Fruit fly (Drosophila melanogaster) whole organism, embryonic: ENCODE measurements around the gene CG31875.

ENCODE experiments used
- Atf-2 ChIP-seq: fragments of 200-800 bp; sonication (Bioruptor generic); optimal IDR thresholded peaks from 2 replicates; lab custom pipeline; 2016; ENCODE audit warnings: missing biosample characterization, missing genetic modification characterization
- BEAF-32 ChIP-seq: fragments of 200-800 bp; sonication (Bioruptor generic); optimal IDR thresholded peaks from 3 replicates; lab custom pipeline; 2017; ENCODE audit warnings: missing biosample characterization, missing genetic modification characterization, mild to moderate bottlenecking, moderate library complexity, missing genetic modification reagents
- CG10543 ChIP-seq: fragments of 200-800 bp; sonication (Bioruptor generic); optimal IDR thresholded peaks from 3 replicates; lab custom pipeline; 2017; ENCODE audit warnings: missing biosample characterization, mild to moderate bottlenecking, missing genetic modification characterization, moderate library complexity
- CG11398 ChIP-seq: fragments of 200-800 bp; sonication (Bioruptor generic); optimal IDR thresholded peaks from 2 replicates; lab custom pipeline; 2016; ENCODE audit warnings: missing biosample characterization, missing genetic modification characterization
- CG1233 ChIP-seq: fragments of 200-800 bp; sonication (Bioruptor generic); optimal IDR thresholded peaks from 4 replicates; lab custom pipeline; 2018; ENCODE audit warnings: missing biosample characterization, mild to moderate bottlenecking, missing genetic modification characterization
- CG14050 ChIP-seq: fragments of 200-800 bp; sonication (Bioruptor generic); IDR thresholded peaks from 3 replicates; pipeline ENCODE4 v1.3.6; 2022; ENCODE audit warnings: missing biosample characterization, missing genetic modification characterization
- CG14965 ChIP-seq: fragments of 200-800 bp; sonication (Bioruptor generic); optimal IDR thresholded peaks from 2 replicates; lab custom pipeline; 2016; ENCODE audit warnings: missing biosample characterization, missing genetic modification characterization, borderline replicate concordance
- CG17912 ChIP-seq: fragments of 200-800 bp; sonication (Bioruptor generic); optimal IDR thresholded peaks from 2 replicates; lab custom pipeline; 2018; ENCODE audit warnings: missing biosample characterization, mild to moderate bottlenecking, missing genetic modification characterization
- CG2199 ChIP-seq: fragments of 200-800 bp; sonication (Bioruptor generic); IDR thresholded peaks from 3 replicates; pipeline ENCODE4 v1.3.6; 2022; ENCODE audit warnings: missing biosample characterization, missing genetic modification characterization
- CG34224 ChIP-seq: fragments of 200-800 bp; sonication (Bioruptor generic); IDR thresholded peaks from 3 replicates; pipeline ENCODE4 v1.3.6; 2022; ENCODE audit warnings: missing biosample characterization, missing genetic modification characterization; ENCODE audit not compliant: partially characterized antibody
- CG3726 ChIP-seq: fragments of 200-800 bp; sonication (Bioruptor generic); IDR thresholded peaks from 3 replicates; pipeline ENCODE4, ENCODE4 v1.3.6; 2022; ENCODE audit warnings: missing biosample characterization, missing genetic modification characterization
- CG4282 ChIP-seq: fragments of 200-800 bp; sonication (Bioruptor generic); optimal IDR thresholded peaks from 2 replicates; lab custom pipeline; 2016; ENCODE audit warnings: missing biosample characterization, missing genetic modification characterization
- CG5245 ChIP-seq: fragments of 200-800 bp; sonication (Bioruptor generic); optimal IDR thresholded peaks from 3 replicates; lab custom pipeline; 2016; ENCODE audit warnings: missing biosample characterization, missing genetic modification characterization
- CG5953 ChIP-seq: fragments of 200-800 bp; sonication (Bioruptor generic); IDR thresholded peaks from 2 replicates; pipeline ENCODE4 v1.3.6; 2022; ENCODE audit warnings: missing biosample characterization, missing genetic modification characterization
- CG6175 ChIP-seq: fragments of 200-800 bp; sonication (Bioruptor generic); IDR thresholded peaks from 3 replicates; pipeline ENCODE4 v1.3.6; 2022; ENCODE audit warnings: missing biosample characterization, missing genetic modification characterization
- CG6791 ChIP-seq: fragments of 200-800 bp; sonication (Bioruptor generic); IDR thresholded peaks from 3 replicates; pipeline ENCODE4 v1.3.6; 2022; ENCODE audit warnings: missing biosample characterization, missing genetic modification characterization; ENCODE audit not compliant: partially characterized antibody
- CG7963 ChIP-seq: fragments of 200-800 bp; sonication (Bioruptor generic); IDR thresholded peaks from 3 replicates; pipeline ENCODE4 v1.3.6; 2022; ENCODE audit warnings: missing biosample characterization, missing genetic modification characterization; ENCODE audit not compliant: partially characterized antibody
- CG8290 ChIP-seq, 3 experiments: fragments of 200-800 bp; sonication (Bioruptor generic); optimal IDR thresholded peaks; 2 replicates each; lab custom pipeline; 2016 to 2019; ENCODE audit warnings: missing biosample characterization in 3 of 3, missing genetic modification characterization in 3 of 3, mild to moderate bottlenecking in 2 of 3, moderate library complexity in 1 of 3
- CrebB ChIP-seq: fragments of 200-800 bp; sonication (Bioruptor generic); optimal IDR thresholded peaks from 3 replicates; lab custom pipeline; 2018; ENCODE audit warnings: missing biosample characterization, mild to moderate bottlenecking, missing genetic modification characterization
- Drgx ChIP-seq: fragments of 200-800 bp; sonication (Bioruptor generic); IDR thresholded peaks from 2 replicates; pipeline ENCODE4 v1.3.6; 2022; ENCODE audit warnings: missing biosample characterization, missing genetic modification characterization
- E2f1 ChIP-seq: fragments of 200-800 bp; sonication (Bioruptor generic); IDR thresholded peaks from 2 replicates; pipeline ENCODE4 v1.3.6; 2022; ENCODE audit warnings: missing biosample characterization, missing genetic modification characterization
- Fer1 ChIP-seq: fragments of 200-800 bp; sonication (Bioruptor generic); optimal IDR thresholded peaks from 2 replicates; lab custom pipeline; 2017; ENCODE audit warnings: missing biosample characterization, mild to moderate bottlenecking, missing genetic modification characterization
- Gsc ChIP-seq: fragments of 200-800 bp; sonication (Bioruptor generic); IDR thresholded peaks from 2 replicates; pipeline ENCODE4 v1.3.6; 2022; ENCODE audit warnings: missing biosample characterization, missing genetic modification characterization
- HLH54F ChIP-seq: fragments of 200-800 bp; sonication (Bioruptor generic); optimal IDR thresholded peaks from 3 replicates; lab custom pipeline; 2016; ENCODE audit warnings: missing biosample characterization, missing genetic modification characterization
- Hr39 ChIP-seq: fragments of >200 bp; optimal IDR thresholded peaks from 2 replicates; lab custom pipeline; 2017
- MBD-R2 ChIP-seq: fragments of 200-800 bp; sonication (Bioruptor generic); IDR thresholded peaks from 2 replicates; pipeline ENCODE4 v1.3.6; 2022; ENCODE audit warnings: missing biosample characterization, missing genetic modification characterization
- Myb ChIP-seq: fragments of 200-800 bp; sonication (Bioruptor generic); optimal IDR thresholded peaks from 2 replicates; lab custom pipeline; 2016; ENCODE audit warnings: missing biosample characterization, missing genetic modification characterization
- NK7.1 ChIP-seq: fragments of 200-800 bp; sonication (Bioruptor generic); optimal IDR thresholded peaks from 3 replicates; lab custom pipeline; 2016; ENCODE audit warnings: missing biosample characterization, missing genetic modification characterization
- Opbp ChIP-seq: fragments of 200-800 bp; sonication (Bioruptor generic); IDR thresholded peaks from 3 replicates; pipeline ENCODE4 v1.3.6; 2022; ENCODE audit warnings: missing biosample characterization, missing genetic modification characterization; ENCODE audit not compliant: partially characterized antibody
- Optix ChIP-seq: fragments of 200-800 bp; sonication (Bioruptor generic); IDR thresholded peaks from 3 replicates; pipeline ENCODE4 v1.3.6; 2022; ENCODE audit warnings: missing biosample characterization, missing genetic modification characterization
- Scr ChIP-seq: fragments of 200-800 bp; sonication (Bioruptor generic); IDR thresholded peaks from 2 replicates; pipeline ENCODE4 v1.3.6; 2022; ENCODE audit warnings: missing biosample characterization, missing genetic modification characterization; ENCODE audit not compliant: partially characterized antibody
- Taf1 ChIP-seq: fragments of 200-800 bp; sonication (Bioruptor generic); IDR thresholded peaks from 2 replicates; pipeline ENCODE4 v1.3.6; 2022; ENCODE audit warnings: missing biosample characterization, missing genetic modification characterization
- abd-A ChIP-seq: fragments of 200-800 bp; sonication (Bioruptor generic); optimal IDR thresholded peaks from 3 replicates; lab custom pipeline; 2019; ENCODE audit warnings: missing biosample characterization, mild to moderate bottlenecking, missing genetic modification characterization, moderate library complexity
- ase ChIP-seq: fragments of 200-800 bp; sonication (Bioruptor generic); IDR thresholded peaks from 3 replicates; pipeline ENCODE4 v1.3.6; 2022; ENCODE audit warnings: missing biosample characterization, missing genetic modification characterization
- crol ChIP-seq: fragments of 200-800 bp; sonication (Bioruptor generic); IDR thresholded peaks from 2 replicates; pipeline ENCODE4 v1.3.6; 2022; ENCODE audit warnings: missing biosample characterization, missing genetic modification characterization
- cwo ChIP-seq: fragments of 200-800 bp; sonication (Bioruptor generic); optimal IDR thresholded peaks from 3 replicates; lab custom pipeline; 2017; ENCODE audit warnings: missing biosample characterization, missing genetic modification characterization, mild to moderate bottlenecking, moderate library complexity, missing genetic modification reagents
- emc ChIP-seq: fragments of 200-800 bp; sonication (Bioruptor generic); optimal IDR thresholded peaks from 2 replicates; lab custom pipeline; 2016; ENCODE audit warnings: missing biosample characterization, missing genetic modification characterization
- fru ChIP-seq: fragments of >200 bp; optimal IDR thresholded peaks from 2 replicates; lab custom pipeline; 2017
- hb ChIP-seq: fragments of 200-800 bp; sonication (Bioruptor generic); IDR thresholded peaks from 3 replicates; pipeline ENCODE4 v1.3.6; 2022; ENCODE audit warnings: missing biosample characterization, missing genetic modification characterization; ENCODE audit not compliant: partially characterized antibody
- inv ChIP-seq: fragments of 200-800 bp; sonication (Bioruptor generic); IDR thresholded peaks from 2 replicates; pipeline ENCODE4 v1.3.6; 2022; ENCODE audit warnings: missing biosample characterization, missing genetic modification characterization; ENCODE audit not compliant: partially characterized antibody
- jumu ChIP-seq: fragments of 200-800 bp; sonication (Bioruptor generic); optimal IDR thresholded peaks from 3 replicates; lab custom pipeline; 2016; ENCODE audit warnings: missing biosample characterization, missing genetic modification characterization
- luna ChIP-seq: fragments of 200-800 bp; sonication (Bioruptor generic); optimal IDR thresholded peaks from 2 replicates; lab custom pipeline; 2016; ENCODE audit warnings: missing biosample characterization, missing genetic modification characterization
- mld ChIP-seq: fragments of 200-800 bp; sonication (Bioruptor generic); IDR thresholded peaks from 3 replicates; pipeline ENCODE4 v1.3.6; 2022; ENCODE audit warnings: missing biosample characterization, missing genetic modification characterization; ENCODE audit not compliant: partially characterized antibody
- pum ChIP-seq: fragments of 200-800 bp; sonication (Bioruptor generic); optimal IDR thresholded peaks from 2 replicates; lab custom pipeline; 2016; ENCODE audit warnings: missing biosample characterization, missing genetic modification characterization
- rib ChIP-seq: fragments of 200-800 bp; sonication (Bioruptor generic); IDR thresholded peaks from 2 replicates; pipeline ENCODE4 v1.3.6; 2022; ENCODE audit warnings: missing biosample characterization, missing genetic modification characterization
- sens ChIP-seq: fragments of 200-800 bp; sonication (Bioruptor generic); peaks from one replicate; lab custom pipeline; 2016; ENCODE audit warnings: missing biosample characterization, missing genetic modification characterization
- seq ChIP-seq: fragments of 200-800 bp; sonication (Bioruptor generic); IDR thresholded peaks from 2 replicates; pipeline ENCODE4 v1.3.6; 2022; ENCODE audit warnings: missing biosample characterization, missing genetic modification characterization
- shn ChIP-seq: fragments of 200-800 bp; sonication (Bioruptor generic); optimal IDR thresholded peaks from 3 replicates; lab custom pipeline; 2016; ENCODE audit warnings: missing biosample characterization, missing genetic modification characterization
- sima ChIP-seq: fragments of 200-800 bp; sonication (Bioruptor generic); optimal IDR thresholded peaks from 2 replicates; lab custom pipeline; 2016; ENCODE audit warnings: missing biosample characterization, missing genetic modification characterization
- tup ChIP-seq: fragments of 200-800 bp; sonication (Bioruptor generic); optimal IDR thresholded peaks from 2 replicates; lab custom pipeline; 2016; ENCODE audit warnings: missing biosample characterization, mild to moderate bottlenecking, missing genetic modification characterization, moderate library complexity

The CG31875 gene

DNA sequence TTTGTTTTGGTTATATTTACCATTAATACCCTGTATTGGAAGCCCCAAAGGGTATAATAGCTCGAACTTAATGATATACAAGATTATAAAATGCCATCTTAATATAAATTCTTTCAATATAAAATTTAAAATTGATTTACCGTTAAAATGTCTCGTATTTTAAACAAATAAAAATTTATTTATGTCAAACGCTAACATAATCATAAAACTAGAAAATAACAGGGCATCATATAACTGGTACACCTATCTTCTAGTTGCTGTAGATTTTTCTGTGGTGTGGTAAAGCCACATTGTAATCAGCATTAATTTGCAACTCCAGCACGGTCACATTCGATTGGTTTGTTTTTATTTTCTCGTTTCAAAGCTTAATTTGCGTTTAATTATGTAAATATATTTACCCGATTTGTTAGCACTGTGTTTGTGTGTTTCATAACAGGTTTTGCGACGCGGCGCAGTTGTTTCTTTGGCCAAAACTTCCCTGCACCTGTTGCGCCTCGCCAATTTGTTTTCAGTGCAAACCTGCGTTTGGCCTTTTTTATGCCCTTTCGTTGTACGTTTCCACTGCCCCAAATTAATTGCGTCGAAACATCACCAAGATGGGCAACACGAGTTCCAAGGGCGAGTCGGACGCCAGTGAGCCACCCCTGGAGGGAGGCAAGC, 45.4 kb downstream of the CG31875 start, which contains the start of the genes CG4658 and CG5846 (continued):
- TF ChIP-seq emc (GFP tag; lab: Kevin White, UChicago): peak; percentile 30
- TF ChIP-seq CG4282: peak; percentile 41
- TF ChIP-seq Gsc (GFP tag; lab: Robert Waterston, UW): peak; percentile 78
- TF ChIP-seq Hr39 (lab: Kevin White, UChicago): no peak
- TF ChIP-seq abd-A (tag; lab: Kevin White, UChicago): no peak
- TF ChIP-seq Opbp: no peak
- TF ChIP-seq shn (GFP tag; lab: Kevin White, UChicago): peak; percentile 79
- TF ChIP-seq CG2199: peak; percentile 77; the same call in 2 of the 3 replicates
- peak; percentile 90 for TF ChIP-seq pum (GFP tag; lab: Kevin White, UChicago)
- no peak for TF ChIP-seq CG14965 (GFP tag; lab: Kevin White, UChicago)
- TF ChIP-seq CG6175 (GFP tag; lab: Robert Waterston, UW): peak; percentile 63; the same call in 2 of the 3 replicates
- no peak for TF ChIP-seq luna (GFP tag; lab: Kevin White, UChicago)
- TF ChIP-seq crol (GFP tag; lab: Robert Waterston, UW): peak; percentile 39; the same call in 1 of the 2 replicates
- TF ChIP-seq CG5245 (GFP tag; lab: Kevin White, UChicago): peak; percentile 86
- TF ChIP-seq Atf-2: peak; percentile 75
- TF ChIP-seq CG34224 (GFP tag; lab: Robert Waterston, UW): no peak
- no peak for TF ChIP-seq Optix (GFP tag; lab: Robert Waterston, UW)
- no peak for TF ChIP-seq Scr (GFP tag; lab: Robert Waterston, UW)
- peak; percentile 86 for TF ChIP-seq rib (GFP tag; lab: Robert Waterston, UW)
- peak; percentile 60 for TF ChIP-seq tup (GFP tag; lab: Kevin White, UChicago)
- no peak for TF ChIP-seq mld (GFP tag; lab: Robert Waterston, UW)
- peak; percentile 94 for TF ChIP-seq Drgx
- peak; percentile 89 for TF ChIP-seq CG8290 (GFP tag; optimal IDR thresholded peaks at IDR 0.05; lab: Kevin White, UChicago)
- TF ChIP-seq CG8290 (tag; optimal IDR thresholded peaks at IDR 0.05; lab: Kevin White, UChicago): no peak
- peak; percentile 90 for TF ChIP-seq CG14050 (GFP tag; lab: Robert Waterston, UW)
- peak; percentile 9 for TF ChIP-seq CG17912 (GFP tag; lab: Kevin White, UChicago)
- TF ChIP-seq MBD-R2 (GFP tag; lab: Robert Waterston, UW): peak; percentile 92
- TF ChIP-seq fru (lab: Kevin White, UChicago): no peak
- TF ChIP-seq CG3726 (GFP tag; lab: Robert Waterston, UW): peak; percentile 94
- no peak for TF ChIP-seq sima (GFP tag; lab: Kevin White, UChicago)
- peak; percentile 75 for TF ChIP-seq HLH54F (GFP tag; lab: Kevin White, UChicago)
- TF ChIP-seq ase (GFP tag; lab: Robert Waterston, UW): peak; percentile 92
- TF ChIP-seq CG1233 (GFP tag; lab: Kevin White, UChicago): peak; percentile 89
- peak; percentile 82 for TF ChIP-seq cwo (GFP tag; lab: Kevin White, UChicago)
- peak; percentile 88 for TF ChIP-seq Fer1
- TF ChIP-seq CG11398 (GFP tag; lab: Kevin White, UChicago): peak; percentile 78
- TF ChIP-seq CG10543 (GFP tag; lab: Kevin White, UChicago): peak; percentile 74
- TF ChIP-seq BEAF-32: peak; percentile 19
- no peak for TF ChIP-seq CG6791 (GFP tag; lab: Robert Waterston, UW)
- TF ChIP-seq NK7.1 (GFP tag; lab: Kevin White, UChicago): peak; percentile 39
- TF ChIP-seq seq (GFP tag; lab: Robert Waterston, UW): peak; percentile 80
- peak; percentile 86 for TF ChIP-seq CG5953 (GFP tag; lab: Robert Waterston, UW)
- no peak for TF ChIP-seq hb
- peak; percentile 97 for TF ChIP-seq sens (GFP tag; lab: Kevin White, UChicago)
- peak; percentile 76 for TF ChIP-seq CrebB (tag; lab: Kevin White, UChicago)
- peak; percentile 47 for TF ChIP-seq Myb (GFP tag; lab: Kevin White, UChicago)
- peak; percentile 57 for TF ChIP-seq jumu (GFP tag; lab: Kevin White, UChicago)
- TF ChIP-seq Taf1 (GFP tag; lab: Robert Waterston, UW): peak; percentile 85
- TF ChIP-seq CG7963 (GFP tag; lab: Robert Waterston, UW): no peak
- TF ChIP-seq inv (GFP tag; lab: Robert Waterston, UW): no peak
- peak; percentile 96 for TF ChIP-seq E2f1 (GFP tag; lab: Robert Waterston, UW)
